Worm (Caenorhabditis elegans) whole organism, late embryonic: ENCODE results near the gene ttbk-7.

Source experiments
- F13H6.1 ChIP-seq: sonication (generic microtip); optimal IDR thresholded peaks from 2 replicates; lab custom pipeline; 2016; ENCODE audit warnings: missing genetic modification characterization, missing compliant biosample characterization
- Y22D7AL.16 ChIP-seq: sonication (generic microtip); optimal IDR thresholded peaks from 2 replicates; lab custom pipeline; 2016; ENCODE audit warnings: missing genetic modification characterization, missing compliant biosample characterization
- ceh-2 ChIP-seq: sonication (generic microtip); optimal IDR thresholded peaks from 2 replicates; lab custom pipeline; 2016; ENCODE audit warnings: missing genotype, missing genetic modification characterization, missing compliant biosample characterization
- elt-4 ChIP-seq: sonication (generic microtip); optimal IDR thresholded peaks from 2 replicates; lab custom pipeline; 2016; ENCODE audit warnings: missing genetic modification characterization, missing compliant biosample characterization
- eyg-1 ChIP-seq: sonication (generic microtip); optimal IDR thresholded peaks from 2 replicates; lab custom pipeline; 2016; ENCODE audit warnings: missing genotype, missing genetic modification characterization, missing compliant biosample characterization
- hlh-8 ChIP-seq: sonication (generic microtip); optimal IDR thresholded peaks from 2 replicates; lab custom pipeline; 2016; ENCODE audit warnings: missing genotype, missing genetic modification characterization, missing compliant biosample characterization
- nfya-1 ChIP-seq: sonication (generic microtip); optimal IDR thresholded peaks from 2 replicates; lab custom pipeline; 2017; ENCODE audit warnings: missing genetic modification characterization, mild to moderate bottlenecking, missing compliant biosample characterization, antibody characterized with exemption, moderate library complexity
- nhr-11 ChIP-seq: fragments of 150-350 bp; optimal IDR thresholded peaks from 2 replicates; lab custom pipeline; 2014; ENCODE audit warnings: missing biosample characterization, missing genetic modification characterization
- pros-1 ChIP-seq: fragments of 150-350 bp; optimal IDR thresholded peaks from 2 replicates; lab custom pipeline; 2014; ENCODE audit warnings: missing biosample characterization, missing genetic modification reagents, missing genetic modification characterization
- syd-9 ChIP-seq: sonication (generic microtip); optimal IDR thresholded peaks from 2 replicates; lab custom pipeline; 2016; ENCODE audit warnings: mild to moderate bottlenecking, missing genetic modification characterization, moderate library complexity, missing compliant biosample characterization
- tbx-2 ChIP-seq: sonication (generic microtip); optimal IDR thresholded peaks from 2 replicates; lab custom pipeline; 2016; ENCODE audit warnings: missing genetic modification characterization, missing compliant biosample characterization
- tbx-7 ChIP-seq: sonication (generic microtip); optimal IDR thresholded peaks from 2 replicates; lab custom pipeline; 2016; ENCODE audit warnings: missing genotype, missing genetic modification characterization, missing compliant biosample characterization
- unc-86 ChIP-seq: sonication (generic microtip); optimal IDR thresholded peaks from 2 replicates; lab custom pipeline; 2016; ENCODE audit warnings: missing genetic modification characterization, missing compliant biosample characterization
- ztf-16 ChIP-seq: sonication (generic microtip); optimal IDR thresholded peaks from 2 replicates; lab custom pipeline; 2017; ENCODE audit warnings: missing genetic modification characterization, missing compliant biosample characterization

- TF ChIP-seq tbx-7 (tag; lab: Kevin White, UChicago) (no peak), F13H6.1 (tag; lab: Kevin White, UChicago) (no peak), elt-4 (tag; lab: Kevin White, UChicago) (no peak), hlh-8 (tag; lab: Kevin White, UChicago) (no peak), nhr-11 (tag; lab: Kevin White, UChicago) (no peak), eyg-1 (tag; lab: Kevin White, UChicago) (no peak), nfya-1 (no peak), unc-86 (no peak), tbx-2 (tag; lab: Kevin White, UChicago) (no peak), pros-1 (no peak), syd-9 (tag; lab: Kevin White, UChicago) (no peak), ztf-16 (tag; lab: Kevin White, UChicago) (no peak), ceh-2 (tag; lab: Kevin White, UChicago) (no peak), Y22D7AL.16 (tag; lab: Kevin White, UChicago) (no peak)
These were observed 14.3 kb downstream of the ttbk-7 start for ce11 chrV:12881396-12881795.
